Worm (Caenorhabditis elegans): ENCODE data around the gene fis-1.
A peak's percentile ranks its signal among the peaks of the same experiment; 100 is the strongest.

The fis-1 gene

DNA sequence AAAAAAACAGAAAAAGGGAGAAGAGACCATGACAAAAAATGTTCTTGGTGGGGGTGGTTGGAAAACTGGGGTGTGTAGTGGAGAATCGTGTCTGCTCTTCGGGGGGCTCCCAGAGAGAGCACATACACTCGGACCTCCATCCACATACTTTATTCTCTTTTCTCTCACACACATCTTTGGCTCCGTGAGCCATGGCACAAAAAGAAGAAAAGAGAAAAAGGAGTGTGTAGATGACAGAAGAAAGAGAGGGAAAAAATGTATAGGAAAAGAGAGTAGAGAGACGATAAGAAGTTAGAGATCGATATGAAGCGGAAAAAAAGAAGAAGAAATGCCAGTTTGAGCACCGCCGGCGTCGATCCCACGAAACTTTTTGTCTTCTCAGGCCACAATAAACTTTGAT lies 46.0 kb upstream of the fis-1 start:
- TF ChIP-seq tra-1 (GFP tag; IDR thresholded peaks at IDR 0.05) (peak; percentile 35; the same call in 1 of the 2 replicates), Y5F2A.4 (GFP tag; optimal IDR thresholded peaks at IDR 0.05) (no peak), nhr-11 (tag; optimal IDR thresholded peaks at IDR 0.05) (peak; percentile 47), ceh-82 (tag; optimal IDR thresholded peaks at IDR 0.05) (no peak), unc-130 (GFP tag; optimal IDR thresholded peaks at IDR 0.05) (no peak), dpl-1 (GFP tag; optimal IDR thresholded peaks at IDR 0.05) (no peak), php-3 (GFP tag; IDR thresholded peaks at IDR 0.05) (no peak), ctbp-1 (GFP tag; IDR thresholded peaks at IDR 0.05) (peak; percentile 62), vab-7 (GFP tag; IDR thresholded peaks at IDR 0.05) (no peak), hlh-11 (tag; optimal IDR thresholded peaks at IDR 0.05) (no peak), lin-13 (GFP tag; optimal IDR thresholded peaks at IDR 0.05) (no peak), ceh-44 (GFP tag; IDR thresholded peaks at IDR 0.05) (no peak), dmd-8 (GFP tag; IDR thresholded peaks at IDR 0.05) (no peak), cey-2 (tag; optimal IDR thresholded peaks at IDR 0.05; ENCODE audit: borderline replicate concordance, insufficient read depth) (no peak), hmg-1.1 (GFP tag; IDR thresholded peaks at IDR 0.05) (peak; percentile 54), F49E8.2 (tag; optimal IDR thresholded peaks at IDR 0.05; ENCODE audit: borderline replicate concordance) (no peak), skn-1 (tag; optimal IDR thresholded peaks at IDR 0.05) (no peak), rbr-2 (tag; optimal IDR thresholded peaks at IDR 0.05) (peak; percentile 25), lim-7 (GFP tag; IDR thresholded peaks at IDR 0.05) (no peak), F10B5.3 (tag; optimal IDR thresholded peaks at IDR 0.05) (no peak), mep-1 (tag; optimal IDR thresholded peaks at IDR 0.05) (peak; percentile 77), unc-62 (GFP tag; optimal IDR thresholded peaks at IDR 0.05 in 1 of 2) (peak in 1 of 2 experiments; percentile 97), unc-62 (tag; optimal IDR thresholded peaks at IDR 0.05) (no peak), lin-29 (GFP tag; IDR thresholded peaks at IDR 0.05) (no peak), mdt-29 (GFP tag; IDR thresholded peaks at IDR 0.05) (no peak), gei-8 (GFP tag; optimal IDR thresholded peaks at IDR 0.05) (no peak), D1046.2 (GFP tag; IDR thresholded peaks at IDR 0.05) (no peak), lsy-2 (tag; optimal IDR thresholded peaks at IDR 0.05) (peak in 1 of 2 experiments; percentile 53), nhr-41 (GFP tag; IDR thresholded peaks at IDR 0.05) (no peak), mes-2 (tag; optimal IDR thresholded peaks at IDR 0.05; ENCODE audit: poor library complexity, severe bottlenecking) (no peak), zfp-2 (tag; optimal IDR thresholded peaks at IDR 0.05) (no peak), egl-27 (tag; optimal IDR thresholded peaks at IDR 0.05) (no peak), mxl-3 (GFP tag; optimal IDR thresholded peaks at IDR 0.05) (no peak), Y48G9A.11 (GFP tag; IDR thresholded peaks at IDR 0.05) (no peak), nhr-76 (tag; optimal IDR thresholded peaks at IDR 0.05) (no peak), ZK337.2 (GFP tag; IDR thresholded peaks at IDR 0.05) (0 out of 2 replicates have a peak, but pooled peaks have one; percentile 12), ceh-62 (tag; optimal IDR thresholded peaks at IDR 0.05) (no peak), snpc-1.2 (GFP tag; IDR thresholded peaks at IDR 0.05) (no peak), ceh-20 (GFP tag; IDR thresholded peaks at IDR 0.05) (peak; percentile 59; the same call in 1 of the 2 replicates)

- peak; percentile 49 for TF ChIP-seq ces-1 (GFP tag; optimal IDR thresholded peaks at IDR 0.05)
- no peak for TF ChIP-seq T20F7.1 (GFP tag; optimal IDR thresholded peaks at IDR 0.05)
- TF ChIP-seq hmg-1.1 (GFP tag; IDR thresholded peaks at IDR 0.05): no peak
- no peak for TF ChIP-seq dmd-9 (GFP tag; IDR thresholded peaks at IDR 0.05)
- TF ChIP-seq mxl-3 (GFP tag; optimal IDR thresholded peaks at IDR 0.05): no peak
- peak; percentile 59; the same call in 1 of the 2 replicates for TF ChIP-seq ctbp-1 (GFP tag; IDR thresholded peaks at IDR 0.05)
- no peak for TF ChIP-seq daf-16 (GFP tag; optimal IDR thresholded peaks at IDR 0.05)
- TF ChIP-seq daf-16 (tag; optimal IDR thresholded peaks at IDR 0.05): no peak
- TF ChIP-seq ztf-7 (tag; optimal IDR thresholded peaks at IDR 0.05): no peak
- TF ChIP-seq fkh-10 (GFP tag; optimal IDR thresholded peaks at IDR 0.05): peak; percentile 69
- TF ChIP-seq Y5F2A.4 (GFP tag; optimal IDR thresholded peaks at IDR 0.05): no peak
- TF ChIP-seq F10B5.3 (tag; optimal IDR thresholded peaks at IDR 0.05): no peak
- TF ChIP-seq hif-1 (tag; optimal IDR thresholded peaks at IDR 0.05): no peak
- no peak for TF ChIP-seq madf-5 (GFP tag; IDR thresholded peaks at IDR 0.05)
- TF ChIP-seq nhr-25 (tag; optimal IDR thresholded peaks at IDR 0.05; ENCODE audit: borderline replicate concordance, insufficient read depth): no peak
- no peak for TF ChIP-seq mdl-1 (tag; optimal IDR thresholded peaks at IDR 0.05)
- no peak for TF ChIP-seq dpl-1 (GFP tag; optimal IDR thresholded peaks at IDR 0.05)
- no peak for TF ChIP-seq nhr-11 (tag; optimal IDR thresholded peaks at IDR 0.05)
Measured at ce11 chrII:6709680-6710079, 45.3 kb upstream of the fis-1 start.

Data from whole organism, L4 larva.